Worm (Caenorhabditis elegans) whole organism, mixed stage, embryonic: Measurements from ENCODE around the gene rab-6.1.

Experiments used
- M03D4.4 ChIP-seq: sonication (generic microtip); optimal IDR thresholded peaks from 2 replicates; lab custom pipeline; 2017; ENCODE audit warnings: mild to moderate bottlenecking, missing genetic modification characterization, missing compliant biosample characterization
- bed-3 ChIP-seq: fragments of 200-800 bp; sonication (Bioruptor generic); optimal IDR thresholded peaks from 3 replicates; lab custom pipeline; 2018; ENCODE audit warnings: mild to moderate bottlenecking, missing genetic modification characterization, moderate library complexity, missing compliant biosample characterization
- blmp-1 ChIP-seq: fragments of 150-350 bp; optimal IDR thresholded peaks from 2 replicates; lab custom pipeline; 2014; ENCODE audit warnings: missing biosample characterization, missing genetic modification characterization
- ceh-39 ChIP-seq: fragments of 150-350 bp; optimal IDR thresholded peaks from 2 replicates; lab custom pipeline; 2014; ENCODE audit warnings: missing biosample characterization, missing genetic modification characterization
- ceh-43 ChIP-seq: fragments of 200-800 bp; sonication (Bioruptor generic); optimal IDR thresholded peaks from 2 replicates; lab custom pipeline; 2018; ENCODE audit warnings: mild to moderate bottlenecking, missing genetic modification characterization, moderate library complexity, missing compliant biosample characterization
- ceh-83 ChIP-seq: fragments of 200-800 bp; sonication (Bioruptor generic); optimal IDR thresholded peaks from 2 replicates; lab custom pipeline; 2018; ENCODE audit warnings: mild to moderate bottlenecking, missing genetic modification characterization, missing compliant biosample characterization
- cnd-1 ChIP-seq: fragments of 200-800 bp; sonication (Bioruptor generic); optimal IDR thresholded peaks from 2 replicates; lab custom pipeline; 2018; ENCODE audit warnings: mild to moderate bottlenecking, missing genetic modification characterization, missing compliant biosample characterization
- drap-1 ChIP-seq: fragments of 200-800 bp; sonication (Bioruptor generic); optimal IDR thresholded peaks from 3 replicates; lab custom pipeline; 2018; ENCODE audit warnings: mild to moderate bottlenecking, missing genetic modification characterization, missing compliant biosample characterization
- elt-1 ChIP-seq: sonication (generic microtip); optimal IDR thresholded peaks from 2 replicates; lab custom pipeline; 2017; ENCODE audit warnings: missing genetic modification characterization, mild to moderate bottlenecking, missing compliant biosample characterization, antibody characterized with exemption, moderate library complexity, borderline replicate concordance; ENCODE audit not compliant: insufficient read depth
- elt-3 ChIP-seq: fragments of 150-350 bp; optimal IDR thresholded peaks from 2 replicates; lab custom pipeline; 2014; ENCODE audit warnings: missing biosample characterization, missing genetic modification characterization
- flh-1 ChIP-seq: fragments of 200-800 bp; sonication (Bioruptor generic); optimal IDR thresholded peaks from 2 replicates; lab custom pipeline; 2018; ENCODE audit warnings: mild to moderate bottlenecking, missing genetic modification characterization, moderate library complexity, missing compliant biosample characterization
- ham-2 ChIP-seq: fragments of 200-800 bp; sonication (Bioruptor generic); optimal IDR thresholded peaks from 2 replicates; lab custom pipeline; 2018; ENCODE audit warnings: mild to moderate bottlenecking, missing genetic modification characterization, missing compliant biosample characterization
- hlh-1 ChIP-seq: fragments of 150-350 bp; optimal IDR thresholded peaks from 2 replicates; lab custom pipeline; 2014; ENCODE audit warnings: missing biosample characterization, missing genetic modification reagents, missing genetic modification characterization
- lin-13 ChIP-seq: fragments of 150-350 bp; optimal IDR thresholded peaks from 2 replicates; lab custom pipeline; 2014; ENCODE audit warnings: missing biosample characterization, missing genetic modification characterization
- lin-32 ChIP-seq: fragments of 200-800 bp; sonication (Bioruptor generic); optimal IDR thresholded peaks from 2 replicates; lab custom pipeline; 2018; ENCODE audit warnings: mild to moderate bottlenecking, missing genetic modification characterization, missing compliant biosample characterization
- lsy-2 ChIP-seq: fragments of 150-350 bp; optimal IDR thresholded peaks from 2 replicates; lab custom pipeline; 2014; ENCODE audit warnings: missing biosample characterization, missing genetic modification characterization
- mep-1 ChIP-seq: fragments of 150-350 bp; optimal IDR thresholded peaks from 2 replicates; lab custom pipeline; 2017; ENCODE audit warnings: missing biosample characterization, missing genetic modification reagents, missing genetic modification characterization, inconsistent platforms
- mls-2 ChIP-seq: sonication (generic microtip); optimal IDR thresholded peaks from 2 replicates; lab custom pipeline; 2016; ENCODE audit warnings: mild to moderate bottlenecking, missing genetic modification characterization, moderate library complexity, missing compliant biosample characterization
- nhr-12 ChIP-seq: fragments of 150-350 bp; optimal IDR thresholded peaks from 2 replicates; lab custom pipeline; 2014; ENCODE audit warnings: missing biosample characterization, missing genetic modification characterization
- nhr-2 ChIP-seq: fragments of 150-350 bp; optimal IDR thresholded peaks from 2 replicates; lab custom pipeline; 2014; ENCODE audit warnings: missing biosample characterization, missing genetic modification characterization
- nhr-237 ChIP-seq: fragments of 150-350 bp; optimal IDR thresholded peaks from 2 replicates; lab custom pipeline; 2014; ENCODE audit warnings: missing biosample characterization, missing genetic modification characterization
- nhr-28 ChIP-seq: fragments of 150-350 bp; optimal IDR thresholded peaks from 2 replicates; lab custom pipeline; 2014; ENCODE audit warnings: missing biosample characterization, missing genetic modification characterization
- nhr-76 ChIP-seq: sonication (generic microtip); optimal IDR thresholded peaks from 2 replicates; lab custom pipeline; 2017; ENCODE audit warnings: missing biosample characterization, missing genetic modification characterization
- pha-4 ChIP-seq: fragments of 150-350 bp; optimal IDR thresholded peaks from 2 replicates; lab custom pipeline; 2018; ENCODE audit warnings: missing biosample characterization, missing genetic modification reagents, missing genetic modification characterization
- sem-2 ChIP-seq: fragments of 200-800 bp; sonication (Bioruptor generic); optimal IDR thresholded peaks from 2 replicates; lab custom pipeline; 2018; ENCODE audit warnings: mild to moderate bottlenecking, missing genetic modification characterization, missing compliant biosample characterization
- snpc-4 ChIP-seq: fragments of 150-350 bp; optimal IDR thresholded peaks from 2 replicates; lab custom pipeline; 2014; ENCODE audit warnings: missing biosample characterization, missing genetic modification characterization
- sptf-1 ChIP-seq: sonication (generic microtip); optimal IDR thresholded peaks from 2 replicates; lab custom pipeline; 2017; ENCODE audit warnings: mild to moderate bottlenecking, missing genetic modification characterization, moderate library complexity, missing compliant biosample characterization
- tbx-8 ChIP-seq: fragments of 200-800 bp; sonication (Bioruptor generic); optimal IDR thresholded peaks from 2 replicates; lab custom pipeline; 2018; ENCODE audit warnings: mild to moderate bottlenecking, missing genetic modification characterization, moderate library complexity, missing compliant biosample characterization
- unc-120 ChIP-seq: sonication (generic microtip); optimal IDR thresholded peaks from 2 replicates; lab custom pipeline; 2017; ENCODE audit warnings: missing genetic modification characterization, missing compliant biosample characterization; ENCODE audit not compliant: poor library complexity, severe bottlenecking
- unc-62 ChIP-seq: fragments of 150-350 bp; optimal IDR thresholded peaks from 2 replicates; lab custom pipeline; 2014; ENCODE audit warnings: missing biosample characterization, missing genetic modification reagents, missing genetic modification characterization
- zip-8 ChIP-seq: fragments of 150-350 bp; optimal IDR thresholded peaks from 2 replicates; lab custom pipeline; 2014; ENCODE audit warnings: missing biosample characterization, missing genetic modification characterization
- ztf-11 ChIP-seq: fragments of 150-350 bp; optimal IDR thresholded peaks from 2 replicates; lab custom pipeline; 2014; ENCODE audit warnings: missing biosample characterization, missing genetic modification characterization

The rab-6.1 gene

DNA sequence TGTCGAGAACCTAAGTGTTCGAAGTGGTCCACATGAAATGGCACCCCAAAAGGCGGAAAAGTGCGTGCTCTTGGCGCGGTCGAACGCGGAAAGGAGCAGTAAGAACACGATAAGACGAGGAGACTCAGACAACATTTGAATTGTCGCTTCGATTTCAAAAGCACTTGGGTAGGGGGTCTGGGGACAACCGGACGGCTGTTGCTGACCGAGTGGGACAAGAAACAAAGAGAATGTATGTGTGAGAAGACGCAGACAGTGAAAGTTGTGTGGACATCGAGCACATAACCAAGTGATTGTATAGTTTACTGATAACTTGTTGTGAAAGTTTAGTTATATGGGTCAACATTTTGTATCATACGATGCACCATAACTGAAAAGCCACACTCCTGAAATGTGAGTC, 1.4 kb upstream of the rab-6.1 start:
- TF ChIP-seq unc-62 (GFP tag; lab: Kevin White, UChicago) (peak; percentile 69), flh-1 (GFP tag; lab: Kevin White, UChicago) (no peak), drap-1 (peak; percentile 59), unc-120 (tag; lab: Kevin White, UChicago) (peak; percentile 67), pha-4 (tag; lab: Kevin White, UChicago) (peak; percentile 22), elt-3 (tag; lab: Kevin White, UChicago) (no peak), cnd-1 (tag; lab: Kevin White, UChicago) (peak; percentile 24), sptf-1 (tag; lab: Kevin White, UChicago) (peak; percentile 10), snpc-4 (no peak), nhr-12 (tag; lab: Kevin White, UChicago) (peak; percentile 57), sem-2 (GFP tag; lab: Kevin White, UChicago) (no peak), hlh-1 (tag; lab: Kevin White, UChicago) (peak; percentile 87)

ce11 chrIII:9004658-9005057, 1.1 kb downstream of the rab-6.1 start:
- no peak for TF ChIP-seq nhr-76 (tag; lab: Kevin White, UChicago)
- TF ChIP-seq nhr-28, result no peak
- no peak for TF ChIP-seq lsy-2 (tag; lab: Kevin White, UChicago)
- TF ChIP-seq ceh-43 (GFP tag; lab: Kevin White, UChicago), result no peak
- TF ChIP-seq nhr-12 (tag; lab: Kevin White, UChicago), result no peak
- TF ChIP-seq lin-13, result no peak
- no peak for TF ChIP-seq ceh-83 (GFP tag; lab: Kevin White, UChicago)
- TF ChIP-seq ham-2, result no peak
- TF ChIP-seq mep-1 (tag; lab: Kevin White, UChicago), result no peak
- no peak for TF ChIP-seq blmp-1
- TF ChIP-seq snpc-4, result no peak
- TF ChIP-seq cnd-1 (tag; lab: Kevin White, UChicago), result no peak
- no peak for TF ChIP-seq nhr-2 (tag; lab: Kevin White, UChicago)
- TF ChIP-seq, all 35 proteins: peak for 0

DNA sequence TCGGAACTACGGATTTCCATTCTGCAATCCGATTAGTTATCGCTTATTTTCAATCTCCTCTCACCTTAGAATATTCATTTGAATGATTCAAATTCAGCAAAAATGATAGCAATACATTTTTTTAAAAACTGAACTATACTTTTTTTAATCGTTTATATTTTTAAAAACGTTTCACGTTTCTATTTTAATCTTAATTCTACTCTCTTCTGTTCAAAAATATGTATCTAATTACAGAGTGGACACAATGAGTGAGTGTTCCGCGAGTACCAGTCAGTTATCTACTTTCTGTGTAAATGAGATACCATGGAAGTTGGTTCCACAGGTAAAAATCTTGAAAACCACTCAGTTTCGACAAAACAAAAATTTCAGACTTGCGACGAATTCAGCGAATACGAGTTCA, 3.2 kb downstream of the rab-6.1 start, which contains the start of the genes F59B2.15 and zif-1:
Gene F59B2.15, minus strand, starts transcription at position 101 of the 400 bp plus-strand sequence.
Gene zif-1, plus strand, starts transcription at position 235 of the 400 bp plus-strand sequence.
- TF ChIP-seq ceh-43 (GFP tag; lab: Kevin White, UChicago) (no peak), M03D4.4 (tag; lab: Kevin White, UChicago) (no peak), ceh-39 (no peak), hlh-1 (tag; lab: Kevin White, UChicago) (no peak), ham-2 (no peak), lin-13 (no peak), elt-1 (tag; lab: Kevin White, UChicago) (no peak), ceh-83 (GFP tag; lab: Kevin White, UChicago) (no peak), nhr-12 (tag; lab: Kevin White, UChicago) (no peak), elt-3 (tag; lab: Kevin White, UChicago) (no peak), drap-1 (no peak), lin-32 (no peak), sptf-1 (tag; lab: Kevin White, UChicago) (no peak), nhr-76 (tag; lab: Kevin White, UChicago) (no peak), lsy-2 (tag; lab: Kevin White, UChicago) (no peak), nhr-237 (tag; lab: Kevin White, UChicago) (no peak), nhr-28 (no peak), cnd-1 (tag; lab: Kevin White, UChicago) (no peak)

ce11 chrIII:9001899-9002298, 3.9 kb downstream of the rab-6.1 start, which contains the start of gene rpn-6.2:
rpn-6.2 (minus strand) TSS chrIII:9001999.
- TF ChIP-seq hlh-1 (tag; lab: Kevin White, UChicago) (no peak), tbx-8 (GFP tag; lab: Kevin White, UChicago) (no peak)

DNA sequence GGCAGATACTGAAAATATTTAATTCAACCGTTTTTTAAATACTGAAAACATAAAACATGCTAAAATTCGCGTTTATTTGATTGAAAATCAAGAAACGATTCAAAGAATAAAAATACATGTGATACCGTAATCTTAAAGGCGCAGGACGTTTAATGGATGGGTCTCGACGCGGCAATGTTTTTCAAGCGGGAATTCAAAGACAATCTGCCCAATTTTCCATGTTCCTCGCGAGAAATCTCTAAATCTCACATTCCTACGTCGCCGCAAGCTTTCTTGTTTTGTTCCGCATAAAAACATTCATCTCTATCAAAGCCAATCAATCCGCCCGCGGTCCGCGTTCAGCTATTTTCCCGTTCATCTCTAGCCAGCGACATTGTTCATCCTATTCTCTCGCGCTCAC, 4.3 kb downstream of the rab-6.1 start:
- TF ChIP-seq cnd-1 (tag; lab: Kevin White, UChicago) (no peak), nhr-12 (tag; lab: Kevin White, UChicago) (no peak), ztf-11 (tag; lab: Kevin White, UChicago) (no peak), nhr-76 (tag; lab: Kevin White, UChicago) (no peak), nhr-2 (tag; lab: Kevin White, UChicago) (no peak), blmp-1 (no peak), ceh-83 (GFP tag; lab: Kevin White, UChicago) (no peak), elt-3 (tag; lab: Kevin White, UChicago) (no peak), ham-2 (no peak), elt-1 (tag; lab: Kevin White, UChicago) (no peak), mls-2 (tag; lab: Kevin White, UChicago) (no peak), sem-2 (GFP tag; lab: Kevin White, UChicago) (no peak), zip-8 (tag; lab: Kevin White, UChicago) (no peak), unc-62 (GFP tag; lab: Kevin White, UChicago) (no peak), hlh-1 (tag; lab: Kevin White, UChicago) (no peak), bed-3 (GFP tag; lab: Kevin White, UChicago) (no peak)
